Worm (Caenorhabditis elegans): ENCODE results near the gene tab-1.
A peak's percentile ranks its signal among the peaks of the same experiment; 100 is the strongest.

tab-1 gene

ce11 chrII:6808539-6808938, 5.4 kb downstream of the tab-1 start:
- TF ChIP-seq flt-1 (GFP tag; IDR thresholded peaks at IDR 0.05) (0 out of 2 replicates have a peak, but pooled peaks have one; percentile 18), T22C8.4 (GFP tag; IDR thresholded peaks at IDR 0.05) (no peak), ztf-29 (GFP tag; IDR thresholded peaks at IDR 0.05) (no peak), tab-1 (GFP tag; IDR thresholded peaks at IDR 0.05) (no peak), ref-1 (GFP tag; conservative IDR thresholded peaks at IDR 0.05) (no peak)

DNA sequence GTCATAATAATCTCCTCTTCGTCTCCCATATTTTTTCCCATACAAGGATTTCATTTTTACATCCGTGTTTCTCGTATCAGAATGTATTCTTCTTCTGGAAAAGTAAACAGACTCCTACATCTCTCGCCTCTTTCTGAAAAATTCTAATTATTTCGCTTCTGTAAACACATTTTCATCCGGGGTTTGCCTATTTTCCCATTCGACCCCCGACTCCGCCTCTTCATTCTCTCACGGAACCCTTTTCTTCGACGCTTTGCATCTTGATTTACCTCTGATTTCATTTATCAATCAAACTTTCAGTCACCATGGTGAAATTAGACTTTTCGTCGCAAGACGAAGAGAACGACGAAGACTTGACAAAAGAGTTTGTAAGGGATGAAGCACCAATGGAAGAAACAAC, 7.5 kb downstream of the tab-1 start, which contains the start of gene snt-1:
TSS of gene snt-1 (plus strand) at position 301 of the 400 bp plus-strand sequence.
- no peak for TF ChIP-seq tab-1 (GFP tag; IDR thresholded peaks at IDR 0.05)
- TF ChIP-seq klf-2 (GFP tag; conservative IDR thresholded peaks at IDR 0.05) = no peak
- TF ChIP-seq ztf-29 (GFP tag; IDR thresholded peaks at IDR 0.05) = no peak
- TF ChIP-seq T22C8.4 (GFP tag; IDR thresholded peaks at IDR 0.05) = no peak
- TF ChIP-seq flt-1 (GFP tag; IDR thresholded peaks at IDR 0.05) = no peak
- TF ChIP-seq ref-1 (GFP tag; conservative IDR thresholded peaks at IDR 0.05) = no peak
- no peak for TF ChIP-seq cog-1 (tag; optimal IDR thresholded peaks at IDR 0.05)
- TF ChIP-seq med-1 (GFP tag; optimal IDR thresholded peaks at IDR 0.05; ENCODE audit: insufficient read depth) = no peak

- TF ChIP-seq ztf-23 (GFP tag; IDR thresholded peaks at IDR 0.05) (no peak), flt-1 (GFP tag; IDR thresholded peaks at IDR 0.05) (no peak), ztf-29 (GFP tag; IDR thresholded peaks at IDR 0.05) (no peak), klf-2 (GFP tag; conservative IDR thresholded peaks at IDR 0.05) (no peak), ref-1 (GFP tag; conservative IDR thresholded peaks at IDR 0.05) (no peak), T22C8.4 (GFP tag; IDR thresholded peaks at IDR 0.05) (no peak), cog-1 (tag; optimal IDR thresholded peaks at IDR 0.05) (no peak), med-1 (GFP tag; optimal IDR thresholded peaks at IDR 0.05; ENCODE audit: insufficient read depth) (no peak), tab-1 (GFP tag; IDR thresholded peaks at IDR 0.05) (no peak)
These were observed 9.4 kb downstream of the tab-1 start for ce11 chrII:6812514-6812913.

DNA sequence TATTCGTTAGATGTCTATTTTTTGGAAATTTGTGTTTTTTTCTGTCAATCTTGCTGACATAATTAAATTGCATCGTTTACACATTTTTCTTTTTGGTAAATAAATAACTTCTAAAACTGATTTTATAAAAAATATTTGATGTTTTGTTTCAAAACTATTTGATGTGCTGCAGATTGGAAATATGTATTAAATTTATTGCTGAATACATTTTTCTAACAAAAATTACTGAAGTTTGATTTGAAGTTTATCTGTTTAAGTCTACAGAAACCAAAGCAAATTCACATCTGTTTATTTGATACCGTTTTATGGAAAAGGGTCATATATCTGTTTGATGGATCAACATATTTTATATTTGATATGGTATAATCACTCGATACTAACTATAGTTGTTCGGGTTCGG, 13.2 kb downstream of the tab-1 start:
- TF ChIP-seq klf-2 (GFP tag; conservative IDR thresholded peaks at IDR 0.05) = no peak
- TF ChIP-seq med-1 (GFP tag; optimal IDR thresholded peaks at IDR 0.05; ENCODE audit: insufficient read depth) = no peak
- no peak for TF ChIP-seq ztf-29 (GFP tag; IDR thresholded peaks at IDR 0.05)
- TF ChIP-seq tab-1 (GFP tag; IDR thresholded peaks at IDR 0.05) = no peak
- no peak for TF ChIP-seq flt-1 (GFP tag; IDR thresholded peaks at IDR 0.05)
- no peak for TF ChIP-seq ref-1 (GFP tag; conservative IDR thresholded peaks at IDR 0.05)
- no peak for TF ChIP-seq T22C8.4 (GFP tag; IDR thresholded peaks at IDR 0.05)
- no peak for TF ChIP-seq cog-1 (tag; optimal IDR thresholded peaks at IDR 0.05)
- no peak for TF ChIP-seq ztf-23 (GFP tag; IDR thresholded peaks at IDR 0.05)

DNA sequence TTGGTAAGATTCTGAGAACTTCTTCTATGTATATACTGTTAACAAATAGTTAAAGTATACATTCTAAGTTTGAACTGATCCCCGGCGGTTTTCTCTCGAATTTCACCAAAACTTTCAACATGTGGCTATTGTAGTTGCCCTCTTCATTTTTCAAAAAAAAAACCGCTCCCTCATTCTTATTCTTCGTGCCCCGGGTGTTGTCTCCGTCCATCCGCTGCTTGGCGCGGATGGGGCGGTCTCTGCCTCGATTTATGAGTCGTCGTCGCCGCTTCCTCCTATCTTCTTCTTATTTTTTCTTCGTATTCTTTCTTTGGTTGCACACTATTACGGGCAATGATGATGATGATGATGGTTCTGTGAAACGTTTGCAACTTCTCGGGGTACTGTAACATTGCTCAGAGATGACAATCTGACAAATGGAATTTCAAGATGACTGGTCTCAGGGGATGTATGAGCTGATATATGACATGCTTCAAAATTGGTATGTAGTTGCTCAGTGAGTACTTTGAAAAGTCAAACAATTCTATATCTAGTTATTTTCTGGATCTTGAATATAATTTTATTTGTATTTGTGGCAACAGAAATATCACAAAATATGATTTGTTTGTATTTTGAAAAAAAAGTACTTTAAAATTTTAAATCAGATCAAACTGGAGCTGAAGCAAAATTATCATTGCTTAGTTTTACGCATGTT, 17.3 kb downstream of the tab-1 start:
- TF ChIP-seq cog-1 (tag; optimal IDR thresholded peaks at IDR 0.05) (no peak), klf-2 (GFP tag; conservative IDR thresholded peaks at IDR 0.05) (no peak), ztf-29 (GFP tag; IDR thresholded peaks at IDR 0.05) (no peak), tab-1 (GFP tag; IDR thresholded peaks at IDR 0.05) (no peak), ztf-23 (GFP tag; IDR thresholded peaks at IDR 0.05) (no peak), ref-1 (GFP tag; conservative IDR thresholded peaks at IDR 0.05) (no peak)

- TF ChIP-seq T22C8.4 (GFP tag; IDR thresholded peaks at IDR 0.05) (no peak), tab-1 (GFP tag; IDR thresholded peaks at IDR 0.05) (no peak), klf-2 (GFP tag; conservative IDR thresholded peaks at IDR 0.05) (no peak), med-1 (GFP tag; optimal IDR thresholded peaks at IDR 0.05; ENCODE audit: insufficient read depth) (no peak), ztf-29 (GFP tag; IDR thresholded peaks at IDR 0.05) (no peak), ztf-23 (GFP tag; IDR thresholded peaks at IDR 0.05) (no peak), flt-1 (GFP tag; IDR thresholded peaks at IDR 0.05) (no peak), ref-1 (GFP tag; conservative IDR thresholded peaks at IDR 0.05) (no peak), cog-1 (tag; optimal IDR thresholded peaks at IDR 0.05) (no peak)
These were observed 18.0 kb downstream of the tab-1 start for ce11 chrII:6821118-6821517.

ce11 chrII:6821832-6822231, 18.7 kb downstream of the tab-1 start:
- no peak for TF ChIP-seq ztf-29 (GFP tag; IDR thresholded peaks at IDR 0.05)
- no peak for TF ChIP-seq klf-2 (GFP tag; conservative IDR thresholded peaks at IDR 0.05)
- no peak for TF ChIP-seq cog-1 (tag; optimal IDR thresholded peaks at IDR 0.05)
- no peak for TF ChIP-seq tab-1 (GFP tag; IDR thresholded peaks at IDR 0.05)
- no peak for TF ChIP-seq T22C8.4 (GFP tag; IDR thresholded peaks at IDR 0.05)
- TF ChIP-seq ref-1 (GFP tag; conservative IDR thresholded peaks at IDR 0.05) = no peak
- TF ChIP-seq flt-1 (GFP tag; IDR thresholded peaks at IDR 0.05) = no peak
- no peak for TF ChIP-seq med-1 (GFP tag; optimal IDR thresholded peaks at IDR 0.05; ENCODE audit: insufficient read depth)
- no peak for TF ChIP-seq ztf-23 (GFP tag; IDR thresholded peaks at IDR 0.05)

DNA sequence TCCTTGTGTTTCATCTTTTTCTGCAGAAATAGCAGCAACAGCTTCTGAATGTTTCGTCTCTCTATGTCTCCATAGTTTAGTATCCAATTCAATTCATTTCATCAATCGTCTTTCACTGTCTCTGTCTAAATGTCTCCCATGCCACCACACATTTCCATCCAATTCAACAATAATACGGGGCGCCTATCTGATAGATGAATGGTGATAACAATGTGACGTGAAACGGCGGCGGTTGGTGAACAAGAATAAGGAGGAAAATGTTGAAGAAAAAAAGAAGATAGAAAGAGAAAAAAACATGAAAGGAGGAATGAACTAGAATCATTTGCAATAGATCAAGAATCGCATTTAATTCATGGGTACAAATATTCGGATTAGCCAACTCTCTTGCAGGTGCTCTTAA, 19.2 kb downstream of the tab-1 start:
- TF ChIP-seq ztf-23 (GFP tag; IDR thresholded peaks at IDR 0.05) (no peak), ztf-29 (GFP tag; IDR thresholded peaks at IDR 0.05) (no peak), cog-1 (tag; optimal IDR thresholded peaks at IDR 0.05) (no peak), flt-1 (GFP tag; IDR thresholded peaks at IDR 0.05) (no peak), ref-1 (GFP tag; conservative IDR thresholded peaks at IDR 0.05) (no peak), tab-1 (GFP tag; IDR thresholded peaks at IDR 0.05) (no peak), klf-2 (GFP tag; conservative IDR thresholded peaks at IDR 0.05) (no peak), T22C8.4 (GFP tag; IDR thresholded peaks at IDR 0.05) (no peak), med-1 (GFP tag; optimal IDR thresholded peaks at IDR 0.05; ENCODE audit: insufficient read depth) (no peak)

- TF ChIP-seq cog-1 (tag; optimal IDR thresholded peaks at IDR 0.05) (peak; percentile 42), klf-2 (GFP tag; conservative IDR thresholded peaks at IDR 0.05) (no peak)
These were observed 20.1 kb downstream of the tab-1 start for ce11 chrII:6823233-6823632.

DNA sequence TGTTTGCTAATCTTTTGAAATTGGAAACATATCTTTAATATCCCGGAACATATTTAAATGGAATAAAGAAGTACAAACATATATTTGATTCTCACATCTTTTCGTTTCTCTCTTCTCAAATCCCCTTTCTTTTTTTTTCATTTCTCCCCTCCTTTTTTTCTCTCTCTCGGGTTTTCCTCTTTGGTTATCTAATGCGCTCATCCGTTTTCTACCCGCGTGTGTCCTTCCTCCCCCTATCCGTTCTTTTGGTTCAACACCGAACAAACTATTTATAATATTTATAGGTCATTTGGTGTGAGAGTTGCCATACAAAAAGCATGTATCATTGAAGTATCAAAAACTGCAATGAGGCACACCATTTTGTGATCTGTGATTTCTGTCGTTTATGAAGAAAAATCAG, 20.8 kb downstream of the tab-1 start:
- no peak for TF ChIP-seq med-1 (GFP tag; optimal IDR thresholded peaks at IDR 0.05; ENCODE audit: insufficient read depth)
- TF ChIP-seq ref-1 (GFP tag; conservative IDR thresholded peaks at IDR 0.05) = no peak
- no peak for TF ChIP-seq flt-1 (GFP tag; IDR thresholded peaks at IDR 0.05)
- TF ChIP-seq T22C8.4 (GFP tag; IDR thresholded peaks at IDR 0.05) = no peak
- TF ChIP-seq cog-1 (tag; optimal IDR thresholded peaks at IDR 0.05) = no peak
- no peak for TF ChIP-seq tab-1 (GFP tag; IDR thresholded peaks at IDR 0.05)
- TF ChIP-seq klf-2 (GFP tag; conservative IDR thresholded peaks at IDR 0.05) = no peak
- no peak for TF ChIP-seq ztf-29 (GFP tag; IDR thresholded peaks at IDR 0.05)
- TF ChIP-seq ztf-23 (GFP tag; IDR thresholded peaks at IDR 0.05) = no peak

Measured in whole organism, midembryonic.